Worm (Caenorhabditis elegans): Measurements from ENCODE around the gene Y116A8A.6.

- no peak for TF ChIP-seq skn-1 (tag; optimal IDR thresholded peaks at IDR 0.05)
- no peak for TF ChIP-seq ztf-4 (tag; optimal IDR thresholded peaks at IDR 0.05)
- TF ChIP-seq zag-1 (tag; optimal IDR thresholded peaks at IDR 0.05), result no peak
- TF ChIP-seq snpc-4 (tag; optimal IDR thresholded peaks at IDR 0.05), result no peak
- no peak for TF ChIP-seq nhr-23 (tag; optimal IDR thresholded peaks at IDR 0.05)
- no peak for TF ChIP-seq lin-15B (tag; optimal IDR thresholded peaks at IDR 0.05)
- no peak for TF ChIP-seq nhr-77 (tag; optimal IDR thresholded peaks at IDR 0.05)
- no peak for TF ChIP-seq fos-1 (tag; optimal IDR thresholded peaks at IDR 0.05)
- TF ChIP-seq nhr-76 (tag; optimal IDR thresholded peaks at IDR 0.05), result no peak
Observed at ce11 chrIV:16854790-16855189, 26.2 kb upstream of the Y116A8A.6 start, which contains the start of gene map-2.
